Fruit fly (Drosophila melanogaster) whole organism, wandering third instar larva: ENCODE measurements around the gene CG14892.

ENCODE experiments used
- Abd-B ChIP-seq: fragments of >200 bp; optimal IDR thresholded peaks from 2 replicates; lab custom pipeline; 2017; ENCODE audit warnings: missing biosample characterization, missing genetic modification characterization
- CG9705 ChIP-seq: fragments of 200-800 bp; sonication (Bioruptor generic); optimal IDR thresholded peaks from 2 replicates; lab custom pipeline; 2018; ENCODE audit warnings: missing biosample characterization, mild to moderate bottlenecking, missing genetic modification characterization
- CrebA ChIP-seq: fragments of 200-800 bp; sonication (Bioruptor generic); optimal IDR thresholded peaks from 2 replicates; lab custom pipeline; 2016; ENCODE audit warnings: missing biosample characterization, mild to moderate bottlenecking, missing genetic modification characterization, borderline replicate concordance
- Dfd ChIP-seq: fragments of >200 bp; optimal IDR thresholded peaks from 2 replicates; lab custom pipeline; 2017; ENCODE audit warnings: missing biosample characterization, missing genetic modification characterization
- Dif ChIP-seq: fragments of 200-275, 200-300 bp; sonication (Bioruptor generic); optimal IDR thresholded peaks from 2 replicates; lab custom pipeline; 2018; ENCODE audit warnings: missing biosample characterization, missing genetic modification characterization; ENCODE audit not compliant: partially characterized antibody
- HLH106 ChIP-seq: fragments of 200-800 bp; optimal IDR thresholded peaks from 3 replicates; lab custom pipeline; 2019; ENCODE audit warnings: missing biosample characterization, mild to moderate bottlenecking, missing genetic modification characterization, moderate library complexity
- Hnf4 ChIP-seq: fragments of 200-800 bp; sonication (Bioruptor generic); optimal IDR thresholded peaks from 2 replicates; lab custom pipeline; 2016; ENCODE audit warnings: missing biosample characterization, mild to moderate bottlenecking, missing genetic modification characterization
- Hr78 ChIP-seq: fragments of >200 bp; optimal IDR thresholded peaks from 2 replicates; lab custom pipeline; 2017; ENCODE audit warnings: missing biosample characterization, missing genetic modification characterization
- Hr83 ChIP-seq: fragments of 200-300 bp; sonication (Bioruptor generic); optimal IDR thresholded peaks from 2 replicates; lab custom pipeline; 2016; ENCODE audit warnings: missing biosample characterization, mild to moderate bottlenecking, missing genetic modification characterization, moderate library complexity; ENCODE audit not compliant: poor library complexity, severe bottlenecking
- Jra ChIP-seq: sonication (Bioruptor generic); optimal IDR thresholded peaks from 2 replicates; lab custom pipeline; 2016; ENCODE audit warnings: missing biosample characterization, missing genetic modification characterization
- Mio ChIP-seq: sonication (Bioruptor generic); optimal IDR thresholded peaks from 2 replicates; lab custom pipeline; 2016; ENCODE audit warnings: missing biosample characterization, missing genetic modification characterization
- N ChIP-seq: fragments of >200 bp; optimal IDR thresholded peaks from 2 replicates; lab custom pipeline; 2018; ENCODE audit warnings: missing biosample characterization, missing external identifiers, missing genetic modification characterization
- OdsH ChIP-seq: fragments of 200-800 bp; sonication (Bioruptor generic); optimal IDR thresholded peaks from 2 replicates; lab custom pipeline; 2016; ENCODE audit warnings: missing biosample characterization, mild to moderate bottlenecking, missing genetic modification characterization
- Sp1 ChIP-seq: fragments of 200-800 bp; sonication (Bioruptor generic); optimal IDR thresholded peaks from 3 replicates; lab custom pipeline; 2019; ENCODE audit warnings: missing biosample characterization, mild to moderate bottlenecking, missing genetic modification characterization, moderate library complexity
- Vsx2 ChIP-seq: fragments of 200-300, 225-300 bp; sonication (Bioruptor generic); optimal IDR thresholded peaks from 2 replicates; lab custom pipeline; 2018; ENCODE audit warnings: missing biosample characterization, missing genetic modification characterization; ENCODE audit not compliant: partially characterized antibody
- br ChIP-seq: fragments of 200-800 bp; sonication (Bioruptor generic); optimal IDR thresholded peaks from 2 replicates; lab custom pipeline; 2016; ENCODE audit warnings: missing biosample characterization, missing genetic modification characterization
- dsf ChIP-seq: sonication (Bioruptor generic); optimal IDR thresholded peaks from 2 replicates; lab custom pipeline; 2016; ENCODE audit warnings: missing biosample characterization, missing genetic modification characterization, borderline replicate concordance
- ey ChIP-seq: fragments of 200-800 bp; sonication (Bioruptor generic); optimal IDR thresholded peaks from 2 replicates; lab custom pipeline; 2016; ENCODE audit warnings: missing biosample characterization, missing genetic modification characterization
- foxo ChIP-seq, 2 experiments: fragments of 200-800 bp; sonication (Bioruptor generic); optimal IDR thresholded peaks; 2 replicates in 1 of 2; 3 replicates in 1 of 2; lab custom pipeline; 2016 to 2017; ENCODE audit warnings: missing biosample characterization in 2 of 2, missing genetic modification characterization in 2 of 2
- fru ChIP-seq: fragments of 200-800 bp; sonication (Bioruptor generic); optimal IDR thresholded peaks from 3 replicates; lab custom pipeline; 2016; ENCODE audit warnings: missing biosample characterization, mild to moderate bottlenecking, missing genetic modification characterization
- h ChIP-seq: fragments of 200-800 bp; sonication (Bioruptor generic); optimal IDR thresholded peaks from 3 replicates; lab custom pipeline; 2016; ENCODE audit warnings: missing biosample characterization, mild to moderate bottlenecking, missing genetic modification characterization
- jim ChIP-seq: fragments of 175-275, 200-325 bp; sonication (Bioruptor generic); optimal IDR thresholded peaks from 2 replicates; lab custom pipeline; 2016; ENCODE audit warnings: missing biosample characterization, mild to moderate bottlenecking, missing genetic modification characterization
- lola ChIP-seq: fragments of >200 bp; optimal IDR thresholded peaks from 2 replicates; lab custom pipeline; 2017; ENCODE audit warnings: missing biosample characterization, missing genetic modification characterization
- pan ChIP-seq: fragments of >200 bp; optimal IDR thresholded peaks from 2 replicates; lab custom pipeline; 2017
- psq ChIP-seq: fragments of 200-800 bp; sonication (Bioruptor generic); optimal IDR thresholded peaks from 3 replicates; lab custom pipeline; 2017; ENCODE audit warnings: missing biosample characterization, mild to moderate bottlenecking, missing genetic modification characterization, moderate library complexity
- rgr ChIP-seq: fragments of 200-800 bp; sonication (Bioruptor generic); optimal IDR thresholded peaks from 3 replicates; lab custom pipeline; 2016; ENCODE audit warnings: missing biosample characterization, mild to moderate bottlenecking, missing genetic modification characterization
- sv ChIP-seq: fragments of 200-800 bp; sonication (Bioruptor generic); optimal IDR thresholded peaks from 3 replicates; lab custom pipeline; 2016; ENCODE audit warnings: missing biosample characterization, missing genetic modification characterization
- tai ChIP-seq: sonication (Bioruptor generic); optimal IDR thresholded peaks from 2 replicates; lab custom pipeline; 2016; ENCODE audit warnings: missing biosample characterization, missing genetic modification characterization
- usp ChIP-seq: fragments of >200 bp; optimal IDR thresholded peaks from 2 replicates; lab custom pipeline; 2017; ENCODE audit warnings: missing biosample characterization, missing genetic modification characterization
- woc ChIP-seq: sonication (Bioruptor generic); optimal IDR thresholded peaks from 2 replicates; lab custom pipeline; 2016; ENCODE audit warnings: missing biosample characterization, mild to moderate bottlenecking, missing genetic modification characterization

CG14892 gene

dm6 chr3R:16583605-16584004, 10.6 kb upstream of the CG14892 start, which contains the start of gene Scp2:
Gene Scp2, minus strand, starts transcription at chr3R:16583663.
- peak; percentile 60 for TF ChIP-seq Dfd (GFP tag; lab: Kevin White, UChicago)
- no peak for TF ChIP-seq Jra (GFP tag; lab: Kevin White, UChicago)
- TF ChIP-seq, all 38 proteins: peak for 1

DNA sequence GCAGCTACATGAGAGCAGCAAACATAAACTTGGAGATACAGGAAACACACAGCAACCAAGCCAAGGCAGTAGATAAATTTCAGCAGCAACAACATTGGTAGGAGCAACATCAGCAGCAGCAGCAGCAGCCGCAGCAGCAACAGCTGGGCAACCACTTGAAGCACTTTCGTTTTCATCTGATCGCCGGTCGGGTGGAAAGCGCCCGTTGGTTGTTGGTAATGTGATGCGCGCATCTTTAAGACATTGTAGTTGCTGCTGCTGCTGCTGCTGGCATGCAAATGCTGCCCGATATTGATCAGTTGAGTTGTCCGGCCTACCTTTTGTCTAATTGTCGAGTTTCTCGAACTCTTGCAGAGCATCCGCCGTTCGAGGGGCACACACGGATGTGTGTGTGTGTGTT, 2.8 kb upstream of the CG14892 start:
- peak; percentile 73 for TF ChIP-seq Dfd (GFP tag; lab: Kevin White, UChicago)
- TF ChIP-seq sv (GFP tag; lab: Kevin White, UChicago): no peak

DNA sequence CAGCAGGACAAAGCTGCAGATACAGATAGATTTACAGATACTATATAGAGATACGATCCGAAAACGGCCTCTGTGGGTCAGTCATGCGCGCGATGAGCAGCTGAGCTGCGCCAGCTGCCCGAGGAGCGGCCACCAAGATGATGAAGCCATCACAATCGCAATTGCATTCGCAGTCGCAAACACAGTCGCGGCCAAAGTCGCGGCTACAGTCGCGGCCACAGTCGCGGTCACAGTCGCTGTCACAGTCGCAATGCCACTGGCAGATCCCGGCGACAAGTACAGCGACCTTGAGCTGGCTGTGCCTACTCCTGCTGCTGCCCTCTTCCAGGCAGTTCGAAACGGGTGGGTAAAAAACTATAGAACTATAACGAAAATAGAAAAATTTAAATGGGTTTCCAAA, 747 bp downstream of the CG14892 start:
- no peak for TF ChIP-seq Sp1 (GFP tag; lab: Kevin White, UChicago)
- no peak for TF ChIP-seq Abd-B (GFP tag; lab: Kevin White, UChicago)
- TF ChIP-seq Vsx2 (GFP tag; lab: Kevin White, UChicago): no peak
- TF ChIP-seq tai (GFP tag; lab: Kevin White, UChicago): no peak
- TF ChIP-seq psq (GFP tag; lab: Kevin White, UChicago): no peak
- no peak for TF ChIP-seq HLH106
- no peak for TF ChIP-seq lola (GFP tag; lab: Kevin White, UChicago)
- TF ChIP-seq CG9705: no peak
- TF ChIP-seq Jra (GFP tag; lab: Kevin White, UChicago): no peak
- no peak for TF ChIP-seq ey (GFP tag; lab: Kevin White, UChicago)
- no peak for TF ChIP-seq N (GFP tag; lab: Kevin White, UChicago)
- no peak for TF ChIP-seq fru (GFP tag; lab: Kevin White, UChicago)
- TF ChIP-seq Dif: no peak

DNA sequence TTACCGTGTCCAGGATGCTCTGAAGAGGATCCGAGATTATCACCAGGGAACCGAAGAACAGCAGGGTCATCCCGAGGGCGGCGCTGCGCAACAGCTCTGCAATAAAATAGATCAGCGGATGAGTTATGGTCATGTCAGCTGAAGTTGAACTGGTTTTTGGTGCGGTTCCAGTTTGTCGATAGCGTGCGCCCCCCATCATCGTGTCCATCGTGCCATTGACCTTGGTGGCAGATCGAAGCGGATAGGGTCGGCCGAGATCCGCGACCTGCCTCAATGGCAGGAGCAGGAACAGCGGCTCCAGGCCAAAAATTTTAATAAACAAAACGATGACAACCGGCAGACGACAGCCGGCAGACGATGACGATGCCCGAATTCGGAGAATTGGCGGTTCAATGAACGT, 5.4 kb downstream of the CG14892 start:
- TF ChIP-seq Jra (GFP tag; lab: Kevin White, UChicago) (no peak), ey (GFP tag; lab: Kevin White, UChicago) (no peak), Vsx2 (GFP tag; lab: Kevin White, UChicago) (no peak), br (GFP tag; lab: Kevin White, UChicago) (no peak), Abd-B (GFP tag; lab: Kevin White, UChicago) (no peak), pan (lab: Kevin White, UChicago) (no peak), Mio (GFP tag; lab: Kevin White, UChicago) (no peak), foxo (GFP tag; optimal IDR thresholded peaks at IDR 0.05; lab: Kevin White, UChicago) (no peak), Dif (no peak), tai (GFP tag; lab: Kevin White, UChicago) (no peak), dsf (GFP tag; lab: Kevin White, UChicago) (no peak), Hr78 (no peak), woc (GFP tag; lab: Kevin White, UChicago) (no peak), Hnf4 (no peak), h (GFP tag; lab: Kevin White, UChicago) (no peak), CrebA (GFP tag; lab: Kevin White, UChicago) (no peak), Hr83 (GFP tag; lab: Kevin White, UChicago) (no peak), N (GFP tag; lab: Kevin White, UChicago) (no peak)

- TF ChIP-seq jim (GFP tag; lab: Kevin White, UChicago): no peak
- TF ChIP-seq fru (GFP tag; lab: Kevin White, UChicago): no peak
- TF ChIP-seq Dif: no peak
- no peak for TF ChIP-seq HLH106
- TF ChIP-seq Jra (GFP tag; lab: Kevin White, UChicago): no peak
- TF ChIP-seq lola (GFP tag; lab: Kevin White, UChicago): no peak
- TF ChIP-seq pan (lab: Kevin White, UChicago): no peak
- no peak for TF ChIP-seq Hr78
- TF ChIP-seq N (GFP tag; lab: Kevin White, UChicago): no peak
- TF ChIP-seq, all 38 proteins: peak for 0
Observed at dm6 chr3R:16600735-16601134, 6.5 kb downstream of the CG14892 start.

DNA sequence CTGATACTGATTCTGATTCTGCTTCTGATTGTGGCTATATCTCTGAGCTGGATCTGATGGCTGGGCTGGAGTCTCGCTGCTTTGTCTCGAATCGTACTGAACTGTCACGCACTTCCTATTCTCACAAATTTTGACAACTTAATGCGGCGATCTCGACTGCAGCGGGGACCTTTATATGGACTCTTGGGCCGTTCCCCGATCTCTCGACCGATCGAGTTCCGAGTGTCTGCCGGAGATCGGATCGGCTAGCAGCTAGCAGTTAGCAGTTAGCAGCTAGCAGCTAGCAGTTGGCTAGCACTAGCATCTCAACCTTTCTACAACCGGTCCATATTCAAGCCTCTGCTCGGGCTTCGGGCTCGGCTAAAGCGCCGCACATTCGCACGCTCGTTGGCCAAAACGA, 10.5 kb downstream of the CG14892 start, which contains the start of gene CG10345:
TSS of gene CG10345 (minus strand) at position 147 of the 400 bp plus-strand sequence.
- TF ChIP-seq usp: no peak
- no peak for TF ChIP-seq pan (lab: Kevin White, UChicago)
- TF ChIP-seq Sp1 (GFP tag; lab: Kevin White, UChicago): no peak
- TF ChIP-seq rgr (GFP tag; lab: Kevin White, UChicago): no peak
- TF ChIP-seq fru (GFP tag; lab: Kevin White, UChicago): no peak
- no peak for TF ChIP-seq OdsH (GFP tag; lab: Kevin White, UChicago)
- TF ChIP-seq, all 38 proteins: peak for 0
